Fruit fly (Drosophila melanogaster): ENCODE data around the gene TfIIA-S-2.

DNA sequence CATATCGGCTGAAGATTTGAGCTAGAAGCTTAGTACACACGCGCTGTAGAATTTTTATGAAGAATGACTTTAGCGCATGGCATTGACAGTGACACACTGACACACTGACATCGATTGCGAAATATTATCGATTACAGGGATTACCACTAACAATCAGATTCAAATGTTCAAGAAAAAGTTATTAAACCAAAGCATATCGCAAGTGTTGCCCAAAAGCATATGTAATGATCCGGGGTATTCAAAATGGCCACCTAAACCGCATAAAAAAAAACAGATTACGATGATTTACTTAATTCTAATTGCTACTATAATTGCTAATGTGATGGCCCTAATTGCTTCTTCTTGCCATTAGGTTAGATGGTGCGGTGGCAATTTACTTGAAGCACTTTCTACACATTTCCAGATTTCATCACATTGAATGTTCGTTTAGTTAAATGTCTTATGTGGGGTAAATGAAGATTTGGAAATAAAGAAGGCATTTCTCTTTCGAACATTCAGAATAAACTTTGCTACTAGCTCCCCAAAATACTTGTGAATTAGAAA, at the start of gene TfIIA-S-2, which contains the start of gene CG14631:
- no peak for TF ChIP-seq CG8478 (optimal IDR thresholded peaks at IDR 0.05)
- TF ChIP-seq CTCF (optimal IDR thresholded peaks at IDR 0.05): no peak

All from S2 (cell line).